Worm (Caenorhabditis elegans) whole organism, L2 larva: Measurements from ENCODE around the gene B0496.6.

Experiments
- alr-1 ChIP-seq: fragments of 150-350 bp; optimal IDR thresholded peaks from 2 replicates; lab custom pipeline; 2014; ENCODE audit warnings: missing biosample characterization, missing genetic modification characterization
- elt-1 ChIP-seq: fragments of 150-350 bp; optimal IDR thresholded peaks from 2 replicates; lab custom pipeline; 2014; ENCODE audit warnings: missing biosample characterization, missing genetic modification characterization
- fos-1 ChIP-seq: fragments of 150-350 bp; optimal IDR thresholded peaks from 2 replicates; lab custom pipeline; 2014; ENCODE audit warnings: missing biosample characterization, missing genetic modification characterization
- peb-1 ChIP-seq: fragments of 150-350 bp; optimal IDR thresholded peaks from 2 replicates; lab custom pipeline; 2014; ENCODE audit warnings: missing biosample characterization, missing genetic modification characterization
- zag-1 ChIP-seq: fragments of 150-350 bp; optimal IDR thresholded peaks from 2 replicates; lab custom pipeline; 2014; ENCODE audit warnings: missing biosample characterization, missing genetic modification characterization

Gene B0496.6

ce11 chrIV:7467170-7467569, 48.3 kb downstream of the B0496.6 start:
- peak; percentile 12 for TF ChIP-seq fos-1
- no peak for TF ChIP-seq elt-1 (tag; lab: Kevin White, UChicago)
- no peak for TF ChIP-seq alr-1 (tag; lab: Kevin White, UChicago)
- TF ChIP-seq, all 48 proteins: peak for 1

ce11 chrIV:7468638-7469037, 49.7 kb downstream of the B0496.6 start:
- TF ChIP-seq fos-1 (peak; percentile 62), peb-1 (no peak), zag-1 (tag; lab: Kevin White, UChicago) (no peak)
